Worm (Caenorhabditis elegans) whole organism, L4 larva: ENCODE results near the gene spds-1.

Experiments
- F37D6.2 ChIP-seq: sonication (generic microtip); optimal IDR thresholded peaks from 2 replicates; lab custom pipeline; 2016; ENCODE audit warnings: mild to moderate bottlenecking, missing genetic modification characterization, missing compliant biosample characterization
- R02D3.7 ChIP-seq: fragments of 150-350 bp; sonication (generic microtip); optimal IDR thresholded peaks from 3 replicates; lab custom pipeline; 2014; ENCODE audit warnings: missing biosample characterization, missing genetic modification characterization
- T26A8.4 ChIP-seq: fragments of 200-800 bp; sonication (Bioruptor generic); IDR thresholded peaks from 2 replicates; pipeline ENCODE4 v1.3.6; 2022; ENCODE audit warnings: missing genetic modification characterization, missing compliant biosample characterization
- Y105C5A.15 ChIP-seq: fragments of 200-800 bp; sonication (Bioruptor generic); IDR thresholded peaks from 2 replicates; pipeline ENCODE4 v1.3.6; 2022; ENCODE audit warnings: missing genetic modification characterization, missing compliant biosample characterization
- Y48G9A.11 ChIP-seq: fragments of 200-800 bp; sonication (Bioruptor generic); IDR thresholded peaks from 2 replicates; pipeline ENCODE4 v1.3.6; 2022; ENCODE audit warnings: missing genetic modification reagents, missing genetic modification characterization, missing compliant biosample characterization
- Y5F2A.4 ChIP-seq: fragments of 200-800 bp; sonication (Bioruptor generic); optimal IDR thresholded peaks from 2 replicates; lab custom pipeline; 2018; ENCODE audit warnings: mild to moderate bottlenecking, missing genetic modification characterization, missing compliant biosample characterization
- Y75B8A.6 ChIP-seq: fragments of 200-800 bp; sonication (Bioruptor generic); IDR thresholded peaks from 2 replicates; pipeline ENCODE4 v1.3.6; 2022; ENCODE audit warnings: missing genetic modification reagents, missing genetic modification characterization, missing compliant biosample characterization
- ZK337.2 ChIP-seq: fragments of 200-800 bp; sonication (Bioruptor generic); IDR thresholded peaks from 2 replicates; pipeline ENCODE4 v1.3.6; 2022; ENCODE audit warnings: missing genetic modification reagents, missing genetic modification characterization, missing compliant biosample characterization
- aha-1 ChIP-seq: fragments of 150-350 bp; peaks from one replicate; lab custom pipeline; 2014; ENCODE audit warnings: missing biosample characterization, missing genetic modification characterization
- attf-4 ChIP-seq: sonication (generic microtip); optimal IDR thresholded peaks from 3 replicates; lab custom pipeline; 2017; ENCODE audit warnings: missing biosample characterization, missing genetic modification characterization
- ceh-28 ChIP-seq: fragments of 150-350 bp; optimal IDR thresholded peaks from 2 replicates; lab custom pipeline; 2014; ENCODE audit warnings: missing biosample characterization, missing genetic modification reagents, missing genetic modification characterization
- ceh-44 ChIP-seq: fragments of 200-800 bp; sonication (Bioruptor generic); IDR thresholded peaks from 2 replicates; pipeline ENCODE4 v1.3.6; 2022; ENCODE audit warnings: missing genetic modification reagents, missing genetic modification characterization, missing compliant biosample characterization
- cey-2 ChIP-seq: sonication (generic microtip); optimal IDR thresholded peaks from 3 replicates; lab custom pipeline; 2017; ENCODE audit warnings: missing genetic modification characterization, mild to moderate bottlenecking, missing compliant biosample characterization, antibody characterized with exemption, borderline replicate concordance; ENCODE audit not compliant: insufficient read depth
- daf-16 ChIP-seq, 3 experiments: sonication (generic microtip); optimal IDR thresholded peaks; 2 replicates each; lab custom pipeline; 2016 to 2017; ENCODE audit warnings: missing genetic modification characterization in 3 of 3, missing genetic modification reagents in 3 of 3, mild to moderate bottlenecking in 2 of 3, missing compliant biosample characterization in 2 of 3, missing biosample characterization in 1 of 3, moderate library complexity in 1 of 3
- daf-19 ChIP-seq: fragments of 200-800 bp; sonication (Bioruptor generic); conservative IDR thresholded peaks from 2 replicates; pipeline ENCODE4 v1.3.6; 2022; ENCODE audit warnings: missing genetic modification characterization, missing compliant biosample characterization
- daf-8 ChIP-seq: fragments of 200-800 bp; sonication (Bioruptor generic); IDR thresholded peaks from 2 replicates; pipeline ENCODE4 v1.3.6; 2022; ENCODE audit warnings: missing genetic modification characterization, missing compliant biosample characterization
- dve-1 ChIP-seq: sonication (generic microtip); optimal IDR thresholded peaks from 2 replicates; lab custom pipeline; 2017; ENCODE audit warnings: antibody characterized with exemption, mild to moderate bottlenecking, missing genetic modification characterization, missing compliant biosample characterization; ENCODE audit not compliant: insufficient read depth
- egl-27 ChIP-seq: sonication (generic microtip); optimal IDR thresholded peaks from 3 replicates; lab custom pipeline; 2017; ENCODE audit warnings: missing biosample characterization, missing genetic modification reagents, missing genetic modification characterization
- egl-43 ChIP-seq: fragments of 200-800 bp; sonication (Bioruptor generic); IDR thresholded peaks from 2 replicates; pipeline ENCODE4 v1.3.6; 2022; ENCODE audit warnings: missing genetic modification reagents, missing genetic modification characterization, missing compliant biosample characterization
- gei-8 ChIP-seq: fragments of 200-800 bp; sonication (Bioruptor generic); optimal IDR thresholded peaks from 2 replicates; lab custom pipeline; 2018; ENCODE audit warnings: mild to moderate bottlenecking, missing genetic modification characterization, missing compliant biosample characterization
- hlh-11 ChIP-seq: fragments of 200-800 bp; sonication (Bioruptor generic); optimal IDR thresholded peaks from 2 replicates; lab custom pipeline; 2018; ENCODE audit warnings: mild to moderate bottlenecking, missing genetic modification characterization, missing compliant biosample characterization
- hlh-30 ChIP-seq: sonication (generic microtip); optimal IDR thresholded peaks from 2 replicates; lab custom pipeline; 2017; ENCODE audit warnings: antibody characterized with exemption, mild to moderate bottlenecking, missing genetic modification characterization, missing compliant biosample characterization; ENCODE audit not compliant: insufficient read depth
- lin-1 ChIP-seq: fragments of 200-800 bp; sonication (Bioruptor generic); IDR thresholded peaks from 2 replicates; pipeline ENCODE4 v1.3.6; 2022; ENCODE audit warnings: missing genetic modification reagents, missing genetic modification characterization, missing compliant biosample characterization
- lin-13 ChIP-seq: fragments of 150-350 bp; optimal IDR thresholded peaks from 2 replicates; lab custom pipeline; 2014; ENCODE audit warnings: missing biosample characterization, missing genetic modification reagents, missing genetic modification characterization
- lir-3 ChIP-seq: sonication (generic microtip); optimal IDR thresholded peaks from 2 replicates; lab custom pipeline; 2016; ENCODE audit warnings: mild to moderate bottlenecking, missing genetic modification characterization, missing compliant biosample characterization
- madf-5 ChIP-seq, 2 experiments: fragments of 200-800 bp; sonication (Bioruptor generic); IDR thresholded peaks; 2 replicates each; pipeline ENCODE4 v1.3.6; 2022; ENCODE audit warnings: missing compliant biosample characterization in 2 of 2, missing genetic modification characterization in 2 of 2
- mdl-1 ChIP-seq, 2 experiments: fragments of 150-350 bp in 1 of 2; sonication (generic microtip) in 1 of 2; optimal IDR thresholded peaks; 2 replicates each; lab custom pipeline; 2014 to 2017; ENCODE audit warnings: missing biosample characterization in 2 of 2, missing genetic modification characterization in 2 of 2
- mdt-29 ChIP-seq: fragments of 200-800 bp; sonication (Bioruptor generic); IDR thresholded peaks from 2 replicates; pipeline ENCODE4 v1.3.6; 2022; ENCODE audit warnings: missing genetic modification reagents, missing genetic modification characterization, missing compliant biosample characterization
- mxl-3 ChIP-seq: fragments of 200-800 bp; sonication (Bioruptor generic); optimal IDR thresholded peaks from 2 replicates; lab custom pipeline; 2018; ENCODE audit warnings: mild to moderate bottlenecking, missing genetic modification characterization, missing compliant biosample characterization
- nhr-10 ChIP-seq: fragments of 150-350 bp; optimal IDR thresholded peaks from 2 replicates; lab custom pipeline; 2014; ENCODE audit warnings: missing biosample characterization, missing genetic modification characterization
- nhr-25 ChIP-seq: sonication (generic microtip); optimal IDR thresholded peaks from 2 replicates; lab custom pipeline; 2017; ENCODE audit warnings: missing genetic modification characterization, mild to moderate bottlenecking, missing compliant biosample characterization, antibody characterized with exemption, moderate library complexity, borderline replicate concordance; ENCODE audit not compliant: insufficient read depth
- nhr-28 ChIP-seq: fragments of 150-350 bp; optimal IDR thresholded peaks from 2 replicates; lab custom pipeline; 2014; ENCODE audit warnings: missing biosample characterization, missing genetic modification characterization
- nhr-41 ChIP-seq: fragments of 200-800 bp; sonication (Bioruptor generic); IDR thresholded peaks from 2 replicates; pipeline ENCODE4 v1.3.6; 2022; ENCODE audit warnings: missing genetic modification reagents, missing genetic modification characterization, missing compliant biosample characterization
- pqm-1 ChIP-seq: sonication (generic microtip); optimal IDR thresholded peaks from 2 replicates; lab custom pipeline; 2017; ENCODE audit warnings: missing biosample characterization, missing genetic modification characterization
- sdz-12 ChIP-seq: fragments of 200-800 bp; sonication (Bioruptor generic); optimal IDR thresholded peaks from 2 replicates; lab custom pipeline; 2018; ENCODE audit warnings: mild to moderate bottlenecking, missing genetic modification characterization, missing compliant biosample characterization
- set-16 ChIP-seq: fragments of 200-800 bp; sonication (Bioruptor generic); IDR thresholded peaks from 2 replicates; pipeline ENCODE4 v1.3.6; 2022; ENCODE audit warnings: missing genetic modification reagents, missing genetic modification characterization, missing compliant biosample characterization
- spr-1 ChIP-seq: sonication (generic microtip); optimal IDR thresholded peaks from 2 replicates; lab custom pipeline; 2016; ENCODE audit warnings: mild to moderate bottlenecking, missing genetic modification characterization, missing compliant biosample characterization
- tag-97 ChIP-seq: fragments of 200-800 bp; sonication (Bioruptor generic); IDR thresholded peaks from 2 replicates; pipeline ENCODE4 v1.3.6; 2022; ENCODE audit warnings: missing genetic modification characterization, missing compliant biosample characterization
- tra-1 ChIP-seq: fragments of 200-800 bp; sonication (Bioruptor generic); IDR thresholded peaks from 2 replicates; pipeline ENCODE4 v1.3.6; 2022; ENCODE audit warnings: missing genetic modification reagents, missing genetic modification characterization, missing compliant biosample characterization
- unc-130 ChIP-seq: sonication (generic microtip); optimal IDR thresholded peaks from 2 replicates; lab custom pipeline; 2016; ENCODE audit warnings: missing genetic modification reagents, missing genetic modification characterization, missing compliant biosample characterization
- unc-39 ChIP-seq: sonication (generic microtip); optimal IDR thresholded peaks from 2 replicates; lab custom pipeline; 2017; ENCODE audit warnings: missing biosample characterization, missing genetic modification characterization
- vab-7 ChIP-seq: fragments of 200-800 bp; sonication (Bioruptor generic); IDR thresholded peaks from 2 replicates; pipeline ENCODE4 v1.3.6; 2022; ENCODE audit warnings: missing genetic modification reagents, missing genetic modification characterization, missing compliant biosample characterization
- zag-1 ChIP-seq: fragments of 150-350 bp; optimal IDR thresholded peaks from 2 replicates; lab custom pipeline; 2014; ENCODE audit warnings: missing biosample characterization, missing genetic modification characterization
- zfp-2 ChIP-seq: sonication (generic microtip); optimal IDR thresholded peaks from 2 replicates; lab custom pipeline; 2016; ENCODE audit warnings: mild to moderate bottlenecking, missing genetic modification characterization, missing compliant biosample characterization
- zfp-3 ChIP-seq: fragments of 200-800 bp; sonication (Bioruptor generic); conservative IDR thresholded peaks from 2 replicates; pipeline ENCODE4 v1.3.6; 2022; ENCODE audit warnings: missing genetic modification reagents, missing genetic modification characterization, missing compliant biosample characterization
- ztf-11 ChIP-seq: fragments of 150-350 bp; optimal IDR thresholded peaks from 2 replicates; lab custom pipeline; 2014; ENCODE audit warnings: missing biosample characterization, missing genetic modification characterization
- ztf-7 ChIP-seq: fragments of 150-350 bp; optimal IDR thresholded peaks from 2 replicates; lab custom pipeline; 2014; ENCODE audit warnings: missing biosample characterization, missing genetic modification characterization

spds-1 gene

DNA sequence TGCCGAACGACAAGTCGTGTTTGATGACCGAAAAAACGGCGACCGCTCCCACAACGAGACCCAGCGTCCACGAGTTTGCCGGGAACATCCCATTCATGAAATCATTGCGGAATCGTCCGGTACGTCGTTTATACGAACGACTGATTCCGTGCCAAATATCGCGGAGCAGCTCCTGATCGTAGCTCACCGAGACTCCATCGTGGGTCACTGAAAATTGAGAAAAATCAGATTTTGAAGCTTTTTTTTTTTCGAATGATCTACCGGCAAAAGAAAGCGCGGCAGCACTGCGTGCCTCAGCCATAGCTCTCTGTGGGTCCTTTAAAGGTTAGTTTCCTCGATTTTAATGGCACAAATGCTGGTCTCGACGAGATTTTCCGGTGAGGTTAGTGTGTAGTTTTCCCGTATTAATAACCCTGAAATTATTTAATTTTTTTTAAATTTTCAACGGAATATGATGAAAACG lies 10.6 kb upstream of the spds-1 start, which contains the start of gene cpt-1:
Gene cpt-1, minus strand, starts transcription at position 413 of the 463 bp plus-strand sequence.
- no peak for TF ChIP-seq zag-1 (tag; lab: Kevin White, UChicago)
- TF ChIP-seq nhr-41 = no peak
- peak; percentile 73 for TF ChIP-seq T26A8.4 (GFP tag; lab: Robert Waterston, UW)
- peak; percentile 58; the same call in 1 of the 2 replicates for TF ChIP-seq egl-43 (GFP tag; lab: Robert Waterston, UW)
- TF ChIP-seq set-16 (GFP tag; lab: Robert Waterston, UW) = peak; percentile 22; the same call in 1 of the 2 replicates
- peak; percentile 1 for TF ChIP-seq hlh-11 (tag; lab: Kevin White, UChicago)
- TF ChIP-seq mxl-3 = peak; percentile 3
- peak; percentile 93 for TF ChIP-seq aha-1
- TF ChIP-seq, all 104 proteins: peak for 6

DNA sequence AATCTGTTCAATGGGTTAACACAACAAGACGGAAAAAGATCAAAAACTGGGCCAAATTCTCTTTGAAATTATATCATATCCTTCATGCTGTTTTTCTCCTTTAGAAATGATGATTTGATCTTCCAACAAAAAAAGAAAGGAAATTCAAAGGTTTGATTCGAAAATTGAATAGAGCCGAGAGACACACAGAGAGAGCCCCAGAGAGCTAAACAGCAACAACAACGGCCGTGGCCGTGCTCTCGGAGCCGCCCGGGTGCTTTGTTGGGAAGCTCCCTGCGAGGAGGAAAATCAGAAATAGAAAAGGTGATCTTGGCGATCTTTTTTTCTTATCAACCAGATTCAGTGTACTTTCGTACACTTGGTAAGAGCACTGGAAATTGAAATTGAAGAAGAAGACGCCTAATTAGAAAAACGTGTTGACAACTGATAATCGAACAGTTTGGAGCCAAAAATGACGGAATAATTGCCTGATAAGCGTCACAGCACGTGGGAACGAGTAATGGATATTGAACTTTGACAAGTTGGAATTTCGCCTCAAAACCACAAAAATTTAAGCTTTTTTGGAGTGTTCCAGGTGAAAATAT lies 9.4 kb upstream of the spds-1 start:
- TF ChIP-seq gei-8 (GFP tag; lab: Kevin White, UChicago) = no peak
- TF ChIP-seq zfp-3 (GFP tag; lab: Robert Waterston, UW) = 0 out of 2 replicates have a peak, but pooled peaks have one; percentile 17
- TF ChIP-seq ceh-28 (tag; lab: Kevin White, UChicago) = no peak
- TF ChIP-seq spr-1 (tag; lab: Kevin White, UChicago) = no peak
- no peak for TF ChIP-seq egl-27 (tag; lab: Kevin White, UChicago)
- TF ChIP-seq Y105C5A.15 (GFP tag; lab: Robert Waterston, UW) = no peak
- peak; percentile 36 for TF ChIP-seq nhr-28 (tag; lab: Kevin White, UChicago)
- TF ChIP-seq tag-97 = no peak
- no peak for TF ChIP-seq Y5F2A.4 (GFP tag; lab: Kevin White, UChicago)
- no peak for TF ChIP-seq ZK337.2 (GFP tag; lab: Robert Waterston, UW)
- no peak for TF ChIP-seq daf-8 (GFP tag; lab: Robert Waterston, UW)
- TF ChIP-seq R02D3.7 = no peak
- 0 out of 2 replicates have a peak, but pooled peaks have one; percentile 11 for TF ChIP-seq tra-1 (GFP tag; lab: Robert Waterston, UW)
- TF ChIP-seq mxl-3 = peak; percentile 53
- TF ChIP-seq vab-7 (GFP tag; lab: Robert Waterston, UW) = no peak
- TF ChIP-seq F37D6.2 (tag; lab: Kevin White, UChicago) = no peak
- TF ChIP-seq daf-19 (GFP tag; lab: Robert Waterston, UW) = no peak
- TF ChIP-seq madf-5 (GFP tag; IDR thresholded peaks at IDR 0.05; lab: Robert Waterston, UW) = no peak
- 0 out of 2 replicates have a peak, but pooled peaks have one; percentile 46 for TF ChIP-seq egl-43 (GFP tag; lab: Robert Waterston, UW)
- peak; percentile 63 for TF ChIP-seq dve-1 (tag; lab: Kevin White, UChicago)
- TF ChIP-seq daf-16 (GFP tag; optimal IDR thresholded peaks at IDR 0.05; lab: Kevin White, UChicago) = no peak
- peak; percentile 97 for TF ChIP-seq daf-16 (tag; optimal IDR thresholded peaks at IDR 0.05; lab: Kevin White, UChicago)
- no peak for TF ChIP-seq Y75B8A.6 (GFP tag; lab: Robert Waterston, UW)
- no peak for TF ChIP-seq ceh-44 (GFP tag; lab: Robert Waterston, UW)
- no peak for TF ChIP-seq unc-130 (GFP tag; lab: Kevin White, UChicago)
- no peak; the same call in 1 of the 2 replicates for TF ChIP-seq mdt-29 (GFP tag; lab: Robert Waterston, UW)
- no peak for TF ChIP-seq Y48G9A.11 (GFP tag; lab: Robert Waterston, UW)
- TF ChIP-seq nhr-10 (tag; lab: Kevin White, UChicago) = no peak
- TF ChIP-seq unc-39 (tag; lab: Kevin White, UChicago) = no peak
- peak; percentile 9 for TF ChIP-seq hlh-30 (tag; lab: Kevin White, UChicago)
- TF ChIP-seq set-16 (GFP tag; lab: Robert Waterston, UW) = peak; percentile 50
- TF ChIP-seq cey-2 (tag; lab: Kevin White, UChicago) = no peak
- 0 out of 2 replicates have a peak, but pooled peaks have one; percentile 15 for TF ChIP-seq lin-1
- peak; percentile 48 for TF ChIP-seq sdz-12 (GFP tag; lab: Kevin White, UChicago)
- TF ChIP-seq mdl-1 (tag; optimal IDR thresholded peaks at IDR 0.05; lab: Kevin White, UChicago) = peak in 1 of 2 experiments; percentile 65
- TF ChIP-seq ztf-7 (tag; lab: Kevin White, UChicago) = no peak
- TF ChIP-seq zfp-2 (tag; lab: Kevin White, UChicago) = no peak
- peak; percentile 37 for TF ChIP-seq pqm-1 (tag; lab: Kevin White, UChicago)
- TF ChIP-seq attf-4 = no peak
- TF ChIP-seq ztf-11 (tag; lab: Kevin White, UChicago) = no peak
- TF ChIP-seq nhr-25 (tag; lab: Kevin White, UChicago) = no peak
- no peak for TF ChIP-seq lin-13 (GFP tag; lab: Kevin White, UChicago)
- TF ChIP-seq lir-3 (tag; lab: Kevin White, UChicago) = no peak
